Worm (Caenorhabditis elegans) whole organism, late embryonic: ENCODE data around the gene F49E2.2.

Experiments used
- C08G9.2 ChIP-seq: sonication (generic microtip); optimal IDR thresholded peaks from 2 replicates; lab custom pipeline; 2016; ENCODE audit warnings: mild to moderate bottlenecking, missing genetic modification characterization, moderate library complexity, missing compliant biosample characterization
- C38D4.7 ChIP-seq: fragments of 200-800 bp; sonication (Bioruptor generic); optimal IDR thresholded peaks from 2 replicates; lab custom pipeline; 2018; ENCODE audit warnings: mild to moderate bottlenecking, missing genetic modification characterization, moderate library complexity, missing compliant biosample characterization
- F13H6.1 ChIP-seq: sonication (generic microtip); optimal IDR thresholded peaks from 2 replicates; lab custom pipeline; 2016; ENCODE audit warnings: missing genetic modification characterization, missing compliant biosample characterization
- K02D7.2 ChIP-seq: sonication (generic microtip); optimal IDR thresholded peaks from 2 replicates; lab custom pipeline; 2017; ENCODE audit warnings: mild to moderate bottlenecking, missing genetic modification characterization, missing compliant biosample characterization
- Y22D7AL.16 ChIP-seq: sonication (generic microtip); optimal IDR thresholded peaks from 2 replicates; lab custom pipeline; 2016; ENCODE audit warnings: missing genetic modification characterization, missing compliant biosample characterization
- ahr-1 ChIP-seq: sonication (generic microtip); optimal IDR thresholded peaks from 2 replicates; lab custom pipeline; 2016; ENCODE audit warnings: missing genetic modification characterization, missing compliant biosample characterization
- ceh-14 ChIP-seq: sonication (generic microtip); optimal IDR thresholded peaks from 2 replicates; lab custom pipeline; 2016; ENCODE audit warnings: missing genotype, missing genetic modification characterization, missing compliant biosample characterization
- ceh-18 ChIP-seq: sonication (generic microtip); optimal IDR thresholded peaks from 2 replicates; lab custom pipeline; 2016; ENCODE audit warnings: missing genetic modification characterization, missing compliant biosample characterization
- ceh-19 ChIP-seq: fragments of 200-800 bp; sonication (Bioruptor generic); optimal IDR thresholded peaks from 2 replicates; lab custom pipeline; 2018; ENCODE audit warnings: mild to moderate bottlenecking, missing genetic modification characterization, missing compliant biosample characterization
- ceh-22 ChIP-seq: sonication (generic microtip); optimal IDR thresholded peaks from 2 replicates; lab custom pipeline; 2017; ENCODE audit warnings: missing biosample characterization, missing genetic modification characterization
- ceh-24 ChIP-seq: sonication (generic microtip); optimal IDR thresholded peaks from 2 replicates; lab custom pipeline; 2016; ENCODE audit warnings: mild to moderate bottlenecking, missing genetic modification characterization, missing compliant biosample characterization
- ceh-30 ChIP-seq: fragments of 150-350 bp; optimal IDR thresholded peaks from 2 replicates; lab custom pipeline; 2014; ENCODE audit warnings: missing biosample characterization, missing genetic modification characterization
- ceh-31 ChIP-seq: sonication (generic microtip); optimal IDR thresholded peaks from 2 replicates; lab custom pipeline; 2016; ENCODE audit warnings: missing genetic modification characterization, missing compliant biosample characterization
- ceh-34 ChIP-seq: sonication (generic microtip); optimal IDR thresholded peaks from 2 replicates; lab custom pipeline; 2016; ENCODE audit warnings: mild to moderate bottlenecking, missing genetic modification characterization, missing compliant biosample characterization
- ceh-48 ChIP-seq: sonication (generic microtip); optimal IDR thresholded peaks from 2 replicates; lab custom pipeline; 2016; ENCODE audit warnings: missing genetic modification characterization, inconsistent platforms, missing compliant biosample characterization
- ceh-9 ChIP-seq: sonication (generic microtip); optimal IDR thresholded peaks from 2 replicates; lab custom pipeline; 2016; ENCODE audit warnings: mild to moderate bottlenecking, missing genetic modification characterization, inconsistent platforms, missing compliant biosample characterization
- che-1 ChIP-seq: sonication (generic microtip); optimal IDR thresholded peaks from 2 replicates; lab custom pipeline; 2016; ENCODE audit warnings: mild to moderate bottlenecking, missing genetic modification characterization, missing compliant biosample characterization
- dve-1 ChIP-seq: sonication (generic microtip); optimal IDR thresholded peaks from 2 replicates; lab custom pipeline; 2017; ENCODE audit warnings: antibody characterized with exemption, mild to moderate bottlenecking, missing genetic modification characterization, missing compliant biosample characterization
- elt-2 ChIP-seq: sonication (generic microtip); optimal IDR thresholded peaks from 2 replicates; lab custom pipeline; 2016; ENCODE audit warnings: missing genetic modification reagents, missing genetic modification characterization, missing compliant biosample characterization
- elt-4 ChIP-seq: sonication (generic microtip); optimal IDR thresholded peaks from 2 replicates; lab custom pipeline; 2016; ENCODE audit warnings: missing genetic modification characterization, missing compliant biosample characterization
- ets-4 ChIP-seq: sonication (generic microtip); optimal IDR thresholded peaks from 2 replicates; lab custom pipeline; 2016; ENCODE audit warnings: missing genetic modification characterization, missing compliant biosample characterization
- eyg-1 ChIP-seq: sonication (generic microtip); optimal IDR thresholded peaks from 2 replicates; lab custom pipeline; 2016; ENCODE audit warnings: missing genotype, missing genetic modification characterization, missing compliant biosample characterization
- fkh-10 ChIP-seq: fragments of 150-350 bp; optimal IDR thresholded peaks from 2 replicates; lab custom pipeline; 2014; ENCODE audit warnings: missing biosample characterization, missing genetic modification reagents, missing genetic modification characterization
- fkh-6 ChIP-seq: sonication (generic microtip); optimal IDR thresholded peaks from 2 replicates; lab custom pipeline; 2016; ENCODE audit warnings: missing genetic modification characterization, missing compliant biosample characterization
- gmeb-2 ChIP-seq: sonication (generic microtip); optimal IDR thresholded peaks from 2 replicates; lab custom pipeline; 2016; ENCODE audit warnings: missing genetic modification characterization, inconsistent platforms, missing compliant biosample characterization
- hlh-30 ChIP-seq: sonication (generic microtip); optimal IDR thresholded peaks from 2 replicates; lab custom pipeline; 2017; ENCODE audit warnings: antibody characterized with exemption, missing genetic modification characterization, missing compliant biosample characterization; ENCODE audit not compliant: insufficient read depth
- nfya-1 ChIP-seq: sonication (generic microtip); optimal IDR thresholded peaks from 2 replicates; lab custom pipeline; 2017; ENCODE audit warnings: missing genetic modification characterization, mild to moderate bottlenecking, missing compliant biosample characterization, antibody characterized with exemption, moderate library complexity
- nhr-11 ChIP-seq: fragments of 150-350 bp; optimal IDR thresholded peaks from 2 replicates; lab custom pipeline; 2014; ENCODE audit warnings: missing biosample characterization, missing genetic modification characterization
- nhr-232 ChIP-seq: sonication (generic microtip); optimal IDR thresholded peaks from 2 replicates; lab custom pipeline; 2016; ENCODE audit warnings: missing genetic modification characterization, missing compliant biosample characterization
- npax-4 ChIP-seq: sonication (generic microtip); optimal IDR thresholded peaks from 2 replicates; lab custom pipeline; 2016; ENCODE audit warnings: missing genetic modification characterization, missing compliant biosample characterization
- pag-3 ChIP-seq: sonication (generic microtip); optimal IDR thresholded peaks from 2 replicates; lab custom pipeline; 2016; ENCODE audit warnings: missing compliant biosample characterization, missing genetic modification characterization, borderline replicate concordance
- pat-9 ChIP-seq: fragments of 200-800 bp; sonication (Bioruptor generic); optimal IDR thresholded peaks from 2 replicates; lab custom pipeline; 2018; ENCODE audit warnings: mild to moderate bottlenecking, missing genetic modification characterization, moderate library complexity, missing compliant biosample characterization
- pha-2 ChIP-seq: sonication (generic microtip); optimal IDR thresholded peaks from 2 replicates; lab custom pipeline; 2017; ENCODE audit warnings: mild to moderate bottlenecking, missing genetic modification characterization, missing compliant biosample characterization
- pha-4 ChIP-seq: fragments of 150-350 bp; optimal IDR thresholded peaks from 2 replicates; lab custom pipeline; 2018; ENCODE audit warnings: missing biosample characterization, missing genetic modification reagents, missing genetic modification characterization
- pros-1 ChIP-seq: fragments of 150-350 bp; optimal IDR thresholded peaks from 2 replicates; lab custom pipeline; 2014; ENCODE audit warnings: missing biosample characterization, missing genetic modification reagents, missing genetic modification characterization
- ref-2 ChIP-seq: sonication (generic microtip); optimal IDR thresholded peaks from 2 replicates; lab custom pipeline; 2016; ENCODE audit warnings: missing genetic modification characterization, missing compliant biosample characterization
- rnt-1 ChIP-seq: sonication (generic microtip); optimal IDR thresholded peaks from 2 replicates; lab custom pipeline; 2016; ENCODE audit warnings: missing genetic modification characterization, missing compliant biosample characterization
- sdc-2 ChIP-seq: sonication (generic microtip); optimal IDR thresholded peaks from 2 replicates; lab custom pipeline; 2016; ENCODE audit warnings: missing genotype, missing genetic modification characterization, missing compliant biosample characterization
- sox-2 ChIP-seq: fragments of 200-800 bp; sonication (Bioruptor generic); IDR thresholded peaks from 2 replicates; pipeline ENCODE4 v1.3.6; 2022; ENCODE audit warnings: missing genetic modification reagents, missing genetic modification characterization, missing compliant biosample characterization
- tbx-7 ChIP-seq: sonication (generic microtip); optimal IDR thresholded peaks from 2 replicates; lab custom pipeline; 2016; ENCODE audit warnings: missing genotype, missing genetic modification characterization, missing compliant biosample characterization
- ttx-3 ChIP-seq: sonication (generic microtip); optimal IDR thresholded peaks from 2 replicates; lab custom pipeline; 2016; ENCODE audit warnings: missing genetic modification reagents, missing genetic modification characterization, missing compliant biosample characterization
- unc-3 ChIP-seq, 2 experiments: fragments of 200-800 bp in 1 of 2; sonication (Bioruptor generic) in 1 of 2; sonication (generic microtip) in 1 of 2; conservative IDR thresholded peaks in 1 of 2; optimal IDR thresholded peaks in 1 of 2; 2 replicates each; pipeline versions ENCODE4 v1.3.6 to Lab custom; 2016 to 2022; ENCODE audit warnings: missing compliant biosample characterization in 2 of 2, missing genetic modification characterization in 2 of 2, missing genetic modification reagents in 1 of 2
- unc-42 ChIP-seq: sonication (generic microtip); optimal IDR thresholded peaks from 2 replicates; lab custom pipeline; 2016; ENCODE audit warnings: missing genotype, missing genetic modification characterization, missing compliant biosample characterization
- ztf-16 ChIP-seq: sonication (generic microtip); optimal IDR thresholded peaks from 2 replicates; lab custom pipeline; 2017; ENCODE audit warnings: missing genetic modification characterization, missing compliant biosample characterization

The F49E2.2 gene

ce11 chrX:9551112-9551511 is 15.4 kb upstream of the F49E2.2 start:
- no peak for TF ChIP-seq ceh-34 (tag; lab: Kevin White, UChicago)
- TF ChIP-seq eyg-1 (tag; lab: Kevin White, UChicago), result no peak
- TF ChIP-seq ceh-48 (tag; lab: Kevin White, UChicago), result no peak
- no peak for TF ChIP-seq elt-2 (tag; lab: Kevin White, UChicago)
- no peak for TF ChIP-seq elt-4 (tag; lab: Kevin White, UChicago)
- peak; percentile 32 for TF ChIP-seq nfya-1
- TF ChIP-seq npax-4 (tag; lab: Kevin White, UChicago), result no peak
- no peak for TF ChIP-seq ceh-31 (tag; lab: Kevin White, UChicago)

- no peak for TF ChIP-seq K02D7.2 (tag; lab: Kevin White, UChicago)
- TF ChIP-seq C38D4.7, result no peak
- TF ChIP-seq tbx-7 (tag; lab: Kevin White, UChicago), result no peak
- TF ChIP-seq Y22D7AL.16, result no peak
- no peak for TF ChIP-seq pag-3 (tag; lab: Kevin White, UChicago)
- no peak for TF ChIP-seq nhr-11 (tag; lab: Kevin White, UChicago)
- TF ChIP-seq fkh-10 (GFP tag; lab: Kevin White, UChicago), result no peak
- peak; percentile 26 for TF ChIP-seq sdc-2
- TF ChIP-seq elt-4 (tag; lab: Kevin White, UChicago), result no peak
- no peak for TF ChIP-seq hlh-30
- no peak for TF ChIP-seq sox-2 (GFP tag; lab: Robert Waterston, UW)
- no peak for TF ChIP-seq dve-1 (tag; lab: Kevin White, UChicago)
- TF ChIP-seq unc-3 (GFP tag; conservative IDR thresholded peaks at IDR 0.05; lab: Robert Waterston, UW), result no peak
- TF ChIP-seq unc-3 (tag; optimal IDR thresholded peaks at IDR 0.05; lab: Kevin White, UChicago), result no peak
- no peak for TF ChIP-seq pros-1
- TF ChIP-seq pat-9 (tag; lab: Kevin White, UChicago), result no peak
- no peak for TF ChIP-seq che-1
- peak; percentile 10 for TF ChIP-seq C08G9.2
- TF ChIP-seq pha-2, result no peak
- TF ChIP-seq ets-4, result no peak
- no peak for TF ChIP-seq nhr-232 (tag; lab: Kevin White, UChicago)
- TF ChIP-seq rnt-1 (tag; lab: Kevin White, UChicago), result no peak
- no peak for TF ChIP-seq ttx-3
- no peak for TF ChIP-seq pha-4 (tag; lab: Kevin White, UChicago)
- peak; percentile 21 for TF ChIP-seq ceh-31 (tag; lab: Kevin White, UChicago)
- no peak for TF ChIP-seq ceh-14 (tag; lab: Kevin White, UChicago)
- no peak for TF ChIP-seq ceh-9 (tag; lab: Kevin White, UChicago)
- TF ChIP-seq ceh-30, result no peak
- TF ChIP-seq gmeb-2 (tag; lab: Kevin White, UChicago), result no peak
- no peak for TF ChIP-seq F13H6.1
- peak; percentile 14 for TF ChIP-seq ceh-34 (tag; lab: Kevin White, UChicago)
- TF ChIP-seq fkh-6 (tag; lab: Kevin White, UChicago), result no peak
- no peak for TF ChIP-seq ahr-1 (tag; lab: Kevin White, UChicago)
- no peak for TF ChIP-seq npax-4 (tag; lab: Kevin White, UChicago)
- TF ChIP-seq ztf-16 (tag; lab: Kevin White, UChicago), result no peak
- peak; percentile 6 for TF ChIP-seq unc-42
- TF ChIP-seq ref-2 (tag; lab: Kevin White, UChicago), result no peak
- no peak for TF ChIP-seq ceh-18
Observed at ce11 chrX:9552404-9552803, 14.1 kb upstream of the F49E2.2 start.

ce11 chrX:9553095-9553494 is 13.4 kb upstream of the F49E2.2 start:
- no peak for TF ChIP-seq elt-2 (tag; lab: Kevin White, UChicago)
- TF ChIP-seq dve-1 (tag; lab: Kevin White, UChicago), result no peak
- no peak for TF ChIP-seq ceh-24 (tag; lab: Kevin White, UChicago)
- TF ChIP-seq ceh-22 (tag; lab: Kevin White, UChicago), result no peak
- TF ChIP-seq pha-4 (tag; lab: Kevin White, UChicago), result no peak
- TF ChIP-seq npax-4 (tag; lab: Kevin White, UChicago), result no peak
- TF ChIP-seq rnt-1 (tag; lab: Kevin White, UChicago), result no peak
- TF ChIP-seq ceh-19, result no peak
- TF ChIP-seq che-1, result no peak
